Worm (Caenorhabditis elegans): ENCODE results near the gene dct-6.

Gene dct-6

DNA sequence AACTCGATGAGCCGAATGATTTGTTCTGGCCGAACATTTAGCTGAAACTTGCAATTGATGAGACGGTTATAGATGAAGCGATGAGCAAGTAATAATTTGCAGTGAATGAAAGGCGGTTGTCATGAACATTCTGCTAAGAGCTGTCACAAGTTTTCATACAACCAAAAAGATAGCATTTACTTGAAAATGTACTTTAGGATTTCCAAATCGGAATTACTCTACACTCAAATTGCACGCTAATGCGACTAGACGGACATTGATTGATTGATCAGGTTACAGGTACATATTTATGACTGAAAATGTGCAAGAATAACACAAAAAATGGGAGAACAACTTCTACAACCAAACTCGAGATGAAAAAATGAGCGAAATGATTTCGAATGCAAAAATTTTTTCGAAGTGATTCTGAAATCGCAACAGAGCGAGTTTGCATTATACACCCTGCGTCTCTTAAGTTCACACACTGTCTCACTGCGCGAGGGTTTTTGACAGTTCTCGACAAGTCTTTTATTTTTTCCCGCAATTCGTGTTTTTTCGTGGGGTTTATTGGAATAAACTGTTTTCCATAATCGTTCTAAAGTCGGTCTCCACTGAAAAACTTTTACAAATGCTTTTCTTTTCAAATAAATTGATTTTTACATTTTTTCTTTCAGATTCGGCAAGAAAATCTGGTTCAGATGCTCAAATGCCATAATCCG is 53.4 kb downstream of the dct-6 start, which contains the start of the genes npp-10 and cyk-3 (continued):
- TF ChIP-seq mef-2 (tag; optimal IDR thresholded peaks at IDR 0.05) = no peak
- TF ChIP-seq nhr-20 (tag; optimal IDR thresholded peaks at IDR 0.05) = peak; percentile 32
- no peak for TF ChIP-seq tlp-1 (tag; optimal IDR thresholded peaks at IDR 0.05)
- no peak for TF ChIP-seq sptf-1 (tag; optimal IDR thresholded peaks at IDR 0.05)
- no peak for TF ChIP-seq nhr-28 (tag; optimal IDR thresholded peaks at IDR 0.05)
- no peak for TF ChIP-seq ceh-90 (tag; optimal IDR thresholded peaks at IDR 0.05)
- TF ChIP-seq mep-1 (tag; optimal IDR thresholded peaks at IDR 0.05) = no peak
- no peak for TF ChIP-seq lin-39 (tag; optimal IDR thresholded peaks at IDR 0.05)
- TF ChIP-seq ets-5 (GFP tag; IDR thresholded peaks at IDR 0.05) = no peak
- no peak for TF ChIP-seq tbx-2 (tag; optimal IDR thresholded peaks at IDR 0.05)
- TF ChIP-seq fkh-10 (GFP tag; optimal IDR thresholded peaks at IDR 0.05) = no peak
- TF ChIP-seq zip-4 (GFP tag; optimal IDR thresholded peaks at IDR 0.05) = no peak
- no peak for TF ChIP-seq egl-13 (tag; optimal IDR thresholded peaks at IDR 0.05)
- TF ChIP-seq nhr-47 (tag; optimal IDR thresholded peaks at IDR 0.05) = no peak
- TF ChIP-seq ztf-11 (tag; optimal IDR thresholded peaks at IDR 0.05) = no peak
- no peak for TF ChIP-seq hpl-2 (GFP tag; optimal IDR thresholded peaks at IDR 0.05)
- TF ChIP-seq unc-130 (tag; optimal IDR thresholded peaks at IDR 0.05) = peak; percentile 9
- no peak for TF ChIP-seq skn-1 (tag; optimal IDR thresholded peaks at IDR 0.05)
- TF ChIP-seq lin-15B (tag; optimal IDR thresholded peaks at IDR 0.05) = peak; percentile 61
- no peak for TF ChIP-seq nhr-237 (tag; optimal IDR thresholded peaks at IDR 0.05)
- no peak for TF ChIP-seq nhr-77 (tag; optimal IDR thresholded peaks at IDR 0.05)
- TF ChIP-seq hlh-17 (GFP tag; optimal IDR thresholded peaks at IDR 0.05; ENCODE audit: borderline replicate concordance) = no peak
- peak; percentile 70 to 78 for TF ChIP-seq efl-1 (optimal IDR thresholded peaks at IDR 0.05)
- TF ChIP-seq efl-1 (GFP tag; optimal IDR thresholded peaks at IDR 0.05 in 1 of 2) = peak; percentile 74 to 96
- peak; percentile 63 to 77 for TF ChIP-seq lin-35 (GFP tag; optimal IDR thresholded peaks at IDR 0.05)
- TF ChIP-seq lir-3 (tag; optimal IDR thresholded peaks at IDR 0.05; ENCODE audit: poor library complexity) = no peak
- no peak for TF ChIP-seq unc-62 (GFP tag; optimal IDR thresholded peaks at IDR 0.05)
- TF ChIP-seq C34B4.2 (tag; optimal IDR thresholded peaks at IDR 0.05) = no peak
- peak; percentile 75 for TF ChIP-seq nhr-85 (tag)
- TF ChIP-seq ceh-8 (GFP tag; optimal IDR thresholded peaks at IDR 0.05) = no peak
- TF ChIP-seq isw-1 (GFP tag; IDR thresholded peaks at IDR 0.05) = peak; percentile 24; the same call in 1 of the 2 replicates
- peak in 1 of 6 experiments; percentile 13 for TF ChIP-seq elt-3 (tag; optimal IDR thresholded peaks at IDR 0.05)
- no peak for TF ChIP-seq snpc-4 (tag; optimal IDR thresholded peaks at IDR 0.05)
- TF ChIP-seq snu-23 (GFP tag; optimal IDR thresholded peaks at IDR 0.05) = peak; percentile 58
- no peak for TF ChIP-seq ama-1 (optimal IDR thresholded peaks at IDR 0.05)
- TF ChIP-seq aly-2 (tag; optimal IDR thresholded peaks at IDR 0.05) = no peak
- peak; percentile 59 for TF ChIP-seq F16B12.6 (tag; optimal IDR thresholded peaks at IDR 0.05)
- peak; percentile 27 for TF ChIP-seq xbp-1 (tag; optimal IDR thresholded peaks at IDR 0.05)
- TF ChIP-seq swsn-7 (tag; optimal IDR thresholded peaks at IDR 0.05) = peak; percentile 35
- peak in 1 of 2 experiments; percentile 78 for TF ChIP-seq lsy-2 (tag; optimal IDR thresholded peaks at IDR 0.05)
- no peak for TF ChIP-seq aha-1 (tag; optimal IDR thresholded peaks at IDR 0.05)
- peak; percentile 64 for TF ChIP-seq rnt-1 (tag; optimal IDR thresholded peaks at IDR 0.05)
- no peak for TF ChIP-seq egl-27 (tag; optimal IDR thresholded peaks at IDR 0.05)
- no peak for TF ChIP-seq fkh-8 (tag; optimal IDR thresholded peaks at IDR 0.05)
- TF ChIP-seq hlh-4 (tag; optimal IDR thresholded peaks at IDR 0.05) = no peak
- no peak for TF ChIP-seq fkh-4 (tag; optimal IDR thresholded peaks at IDR 0.05; ENCODE audit: borderline replicate concordance)
- peak; percentile 57 for TF ChIP-seq C16A3.4 (tag; optimal IDR thresholded peaks at IDR 0.05)
- no peak for TF ChIP-seq unc-98 (GFP tag; IDR thresholded peaks at IDR 0.05)

Measured in whole organism, L1 larva.